In genomic region chr3R:23714852-23715251, dm6 we compare ENCODE assay signal across 4 fruit fly cellular contexts.
TF ChIP-seq lines count a peak whose summit lies in the region.

No protein-coding gene starts in this region.

- no peak for TF ChIP-seq CTCF in whole organism, embryonic (GFP tag; optimal IDR thresholded peaks at IDR 0.05; lab: Kevin White, UChicago)

TF ChIP-seq in whole organism, adult, 20 proteins besides CTCF, POLR2A, EP300 and RAD21:
- TF ChIP-seq kay (GFP tag; lab: Kevin White, UChicago; ENCODE audit: borderline replicate concordance) (peak; percentile 47), CG1620 (GFP tag; optimal IDR thresholded peaks at IDR 0.05; lab: Kevin White, UChicago) (no peak), CG5204 (GFP tag; optimal IDR thresholded peaks at IDR 0.05; lab: Kevin White, UChicago) (no peak)

TF ChIP-seq in whole organism, embryonic, 481 proteins besides CTCF, POLR2A, EP300 and RAD21:
- TF ChIP-seq sd (tag; optimal IDR thresholded peaks at IDR 0.05; lab: Kevin White, UChicago) (peak; percentile 37), CG34376 (GFP tag; optimal IDR thresholded peaks at IDR 0.05; lab: Kevin White, UChicago) (peak; percentile 50), CG6654 (GFP tag; optimal IDR thresholded peaks at IDR 0.05; lab: Kevin White, UChicago) (no peak), wek (GFP tag; optimal IDR thresholded peaks at IDR 0.05; lab: Kevin White, UChicago) (no peak), chinmo (GFP tag; IDR thresholded peaks at IDR 0.05; lab: Robert Waterston, UW; ENCODE audit: partially characterized antibody) (no peak), sug (tag; optimal IDR thresholded peaks at IDR 0.05; lab: Kevin White, UChicago) (peak; percentile 45), lab (GFP tag; optimal IDR thresholded peaks at IDR 0.05; lab: Kevin White, UChicago) (peak; percentile 28), mirr (GFP tag; optimal IDR thresholded peaks at IDR 0.05; lab: Kevin White, UChicago) (peak; percentile 46), exex (tag; optimal IDR thresholded peaks at IDR 0.05; lab: Kevin White, UChicago) (peak; percentile 77)

TF ChIP-seq in whole organism, prepupa, 60 proteins besides CTCF, POLR2A, EP300 and RAD21:
- TF ChIP-seq dac (GFP tag; optimal IDR thresholded peaks at IDR 0.05; lab: Kevin White, UChicago) (no peak), vri (GFP tag; optimal IDR thresholded peaks at IDR 0.05; lab: Kevin White, UChicago) (peak; percentile 65)
TF ChIP-seq in whole organism, prepupa: peak in this region for 1.

TF ChIP-seq in whole organism, wandering third instar larva, 38 proteins besides CTCF, POLR2A, EP300 and RAD21:
- TF ChIP-seq foxo (GFP tag; optimal IDR thresholded peaks at IDR 0.05; lab: Kevin White, UChicago) (no peak), CrebA (GFP tag; optimal IDR thresholded peaks at IDR 0.05; lab: Kevin White, UChicago; ENCODE audit: borderline replicate concordance) (peak; percentile 84), Dif (GFP tag; optimal IDR thresholded peaks at IDR 0.05; lab: Kevin White, UChicago; ENCODE audit: partially characterized antibody) (no peak), CG32264 (GFP tag; optimal IDR thresholded peaks at IDR 0.05; lab: Kevin White, UChicago) (no peak)
